Worm (Caenorhabditis elegans) whole organism, L4 larva: ENCODE data around the gene sfxn-1.1.

Experiments
- F26F4.8 ChIP-seq: fragments of 200-800 bp; sonication (Bioruptor generic); conservative IDR thresholded peaks from 2 replicates; pipeline ENCODE4 v1.3.6; 2022; ENCODE audit warnings: missing genetic modification characterization, missing compliant biosample characterization
- R02D3.7 ChIP-seq: fragments of 150-350 bp; sonication (generic microtip); optimal IDR thresholded peaks from 3 replicates; lab custom pipeline; 2014; ENCODE audit warnings: missing biosample characterization, missing genetic modification characterization
- ceh-20 ChIP-seq: fragments of 200-800 bp; sonication (Bioruptor generic); IDR thresholded peaks from 2 replicates; pipeline ENCODE4 v1.3.6; 2022; ENCODE audit warnings: missing genetic modification reagents, missing genetic modification characterization, missing compliant biosample characterization
- ceh-32 ChIP-seq: sonication (generic microtip); optimal IDR thresholded peaks from 2 replicates; lab custom pipeline; 2016; ENCODE audit warnings: mild to moderate bottlenecking, missing genetic modification characterization, missing compliant biosample characterization; ENCODE audit not compliant: poor library complexity
- daf-12 ChIP-seq: fragments of 150-350 bp; optimal IDR thresholded peaks from 2 replicates; lab custom pipeline; 2014; ENCODE audit warnings: missing biosample characterization, missing genetic modification reagents, missing genetic modification characterization
- fkh-10 ChIP-seq: fragments of 150-350 bp; optimal IDR thresholded peaks from 2 replicates; lab custom pipeline; 2014; ENCODE audit warnings: missing biosample characterization, missing genetic modification reagents, missing genetic modification characterization
- hlh-11 ChIP-seq: fragments of 200-800 bp; sonication (Bioruptor generic); optimal IDR thresholded peaks from 2 replicates; lab custom pipeline; 2018; ENCODE audit warnings: mild to moderate bottlenecking, missing genetic modification characterization, missing compliant biosample characterization
- lin-15B ChIP-seq: fragments of 150-350 bp; sonication (generic microtip); optimal IDR thresholded peaks from 3 replicates; lab custom pipeline; 2014; ENCODE audit warnings: missing biosample characterization, missing genetic modification characterization
- lin-38 ChIP-seq: fragments of 200-800 bp; sonication (Bioruptor generic); IDR thresholded peaks from 2 replicates; pipeline ENCODE4 v1.3.6; 2022; ENCODE audit warnings: missing genetic modification reagents, missing genetic modification characterization, missing compliant biosample characterization
- lin-39 ChIP-seq: fragments of 150-350 bp; optimal IDR thresholded peaks from 2 replicates; lab custom pipeline; 2014; ENCODE audit warnings: missing biosample characterization, missing genetic modification reagents, missing genetic modification characterization
- lir-3 ChIP-seq: sonication (generic microtip); optimal IDR thresholded peaks from 2 replicates; lab custom pipeline; 2016; ENCODE audit warnings: mild to moderate bottlenecking, missing genetic modification characterization, missing compliant biosample characterization
- mxl-3 ChIP-seq: fragments of 200-800 bp; sonication (Bioruptor generic); optimal IDR thresholded peaks from 2 replicates; lab custom pipeline; 2018; ENCODE audit warnings: mild to moderate bottlenecking, missing genetic modification characterization, missing compliant biosample characterization
- pha-4 ChIP-seq, 2 experiments: fragments of 150-350 bp in 1 of 2; fragments of 200-800 bp in 1 of 2; sonication (Bioruptor generic) in 1 of 2; IDR thresholded peaks in 1 of 2; optimal IDR thresholded peaks in 1 of 2; 2 replicates each; pipeline versions ENCODE4 v1.3.6 to Lab custom; 2014 to 2022; ENCODE audit warnings: missing genetic modification characterization in 2 of 2, missing genetic modification reagents in 2 of 2, missing biosample characterization in 1 of 2, missing compliant biosample characterization in 1 of 2
- zfp-2 ChIP-seq: sonication (generic microtip); optimal IDR thresholded peaks from 2 replicates; lab custom pipeline; 2016; ENCODE audit warnings: mild to moderate bottlenecking, missing genetic modification characterization, missing compliant biosample characterization

DNA sequence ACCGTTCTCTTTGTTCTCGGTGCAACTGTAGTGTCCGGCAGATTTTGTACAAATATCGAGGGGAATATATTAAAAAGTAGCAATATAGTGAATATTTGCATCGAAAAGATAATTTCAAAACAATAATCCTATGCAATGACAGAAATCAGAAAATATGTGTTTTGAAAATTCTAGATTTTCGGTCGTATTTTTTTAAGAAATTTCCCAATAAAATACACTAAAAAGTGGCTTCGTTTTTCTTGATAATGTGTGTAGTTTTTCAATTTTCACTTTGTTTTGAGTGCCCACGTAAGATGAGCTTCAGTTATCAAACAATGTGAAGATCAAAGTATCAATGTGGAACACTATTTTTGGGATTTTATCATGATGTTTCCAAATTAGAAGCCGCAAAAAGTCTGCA, 1.8 kb downstream of the sfxn-1.1 start, which contains the start of gene gcy-1:
- TF ChIP-seq lin-15B (tag; lab: Kevin White, UChicago), result no peak
- no peak for TF ChIP-seq ceh-20
- no peak for TF ChIP-seq lir-3 (tag; lab: Kevin White, UChicago)
- TF ChIP-seq daf-12 (tag; lab: Kevin White, UChicago), result no peak
- no peak for TF ChIP-seq pha-4 (GFP tag; IDR thresholded peaks at IDR 0.05; lab: Robert Waterston, UW)
- TF ChIP-seq pha-4 (tag; optimal IDR thresholded peaks at IDR 0.05; lab: Kevin White, UChicago), result no peak
- TF ChIP-seq zfp-2, result no peak
- no peak for TF ChIP-seq lin-38 (GFP tag; lab: Robert Waterston, UW)
- TF ChIP-seq fkh-10, result no peak
- no peak for TF ChIP-seq mxl-3
- TF ChIP-seq hlh-11 (tag; lab: Kevin White, UChicago), result no peak
- no peak for TF ChIP-seq lin-39 (tag; lab: Kevin White, UChicago)
- no peak for TF ChIP-seq ceh-32
- TF ChIP-seq F26F4.8, result no peak
- TF ChIP-seq R02D3.7 (tag; lab: Kevin White, UChicago), result no peak
